Worm (Caenorhabditis elegans) whole organism, L4/young adult: ENCODE data around the gene alh-3.
"Not testable (repeated sequence)": the region's sequence is repeated elsewhere in the genome, so short reads cannot be mapped to it uniquely, and the experiment has no call there.

Experiments
- W03F9.2 ChIP-seq: fragments of 150-350 bp; optimal IDR thresholded peaks from 2 replicates; lab custom pipeline; 2014; ENCODE audit warnings: missing biosample characterization, missing genetic modification characterization
- dao-5 ChIP-seq: sonication (generic microtip); optimal IDR thresholded peaks from 2 replicates; lab custom pipeline; 2016; ENCODE audit warnings: missing genotype, missing genetic modification characterization, moderate library complexity, missing compliant biosample characterization
- him-1 ChIP-seq: sonication (generic microtip); optimal IDR thresholded peaks from 2 replicates; lab custom pipeline; 2016; ENCODE audit warnings: missing genotype, missing genetic modification reagents, missing genetic modification characterization, missing compliant biosample characterization

DNA sequence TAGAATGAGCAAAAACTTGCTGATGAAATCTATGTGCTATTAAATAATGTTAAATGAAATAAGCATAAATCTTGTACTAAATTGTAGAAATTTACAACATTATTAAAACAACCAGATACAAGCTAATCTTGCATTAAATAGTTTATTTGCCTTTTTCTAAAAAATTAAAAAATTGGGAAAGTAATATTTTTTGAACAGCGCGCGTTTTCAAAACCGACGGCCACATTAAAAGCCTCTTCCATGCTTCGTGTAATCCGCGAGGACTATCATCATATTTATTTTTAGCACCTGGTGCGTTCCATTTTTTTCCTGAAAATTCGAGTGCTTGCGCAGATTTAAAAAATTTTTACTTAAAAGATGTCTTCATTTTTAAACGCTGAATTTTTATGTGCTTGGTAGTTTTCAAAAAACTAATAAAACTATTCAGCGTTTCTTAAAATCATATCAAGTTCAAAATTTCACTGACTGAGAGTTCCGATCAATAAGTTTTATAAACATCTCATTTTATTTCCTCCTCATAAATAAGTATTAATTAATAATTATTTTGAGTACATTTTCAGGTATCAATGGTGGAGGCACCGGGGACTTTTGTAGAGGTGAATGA lies 35.0 kb upstream of the alh-3 start, which contains the start of gene Y43E12A.3:
- TF ChIP-seq dao-5 (tag; lab: Kevin White, UChicago); him-1; W03F9.2 (tag; lab: Kevin White, UChicago): not testable (repeated sequence)
